Worm (Caenorhabditis elegans) whole organism, young adult: Measurements from ENCODE around the gene M163.21.

ENCODE experiments used
- B0035.1 ChIP-seq: sonication (generic microtip); optimal IDR thresholded peaks from 2 replicates; lab custom pipeline; 2016; ENCODE audit warnings: missing genetic modification characterization, mild to moderate bottlenecking, missing compliant biosample characterization, missing genotype, missing genetic modification reagents
- F39B2.1 ChIP-seq: fragments of 200-800 bp; sonication (Bioruptor generic); IDR thresholded peaks from 2 replicates; pipeline ENCODE4 v1.3.6; 2022; ENCODE audit warnings: missing genetic modification reagents, missing genetic modification characterization, missing compliant biosample characterization
- ama-1 ChIP-seq, 3 experiments: fragments of 150-350 bp in 1 of 3; sonication (generic microtip) in 2 of 3; optimal IDR thresholded peaks; 2 replicates each; lab custom pipeline; 2014 to 2018; ENCODE audit warnings: missing biosample characterization in 2 of 3, missing genetic modification characterization in 2 of 3, missing genetic modification reagents in 2 of 3
- attf-5 ChIP-seq: fragments of 200-800 bp; sonication (Bioruptor generic); optimal IDR thresholded peaks from 2 replicates; lab custom pipeline; 2018; ENCODE audit warnings: mild to moderate bottlenecking, missing genetic modification characterization, missing compliant biosample characterization
- bed-2 ChIP-seq: fragments of 200-800 bp; sonication (Bioruptor generic); IDR thresholded peaks from 2 replicates; pipeline ENCODE4 v1.3.6; 2022; ENCODE audit warnings: missing genetic modification reagents, missing genetic modification characterization, missing compliant biosample characterization
- hsf-1 ChIP-seq: fragments of 200-800 bp; sonication (Bioruptor generic); IDR thresholded peaks from 2 replicates; pipeline ENCODE4 v1.3.6; 2022; ENCODE audit warnings: missing genetic modification reagents, missing genetic modification characterization, missing compliant biosample characterization
- snpc-1.1 ChIP-seq: sonication (generic microtip); optimal IDR thresholded peaks from 2 replicates; lab custom pipeline; 2017; ENCODE audit warnings: missing genetic modification characterization, mild to moderate bottlenecking, missing compliant biosample characterization, antibody characterized with exemption, moderate library complexity, missing genotype, missing genetic modification reagents; ENCODE audit not compliant: insufficient read depth
- snpc-3.4 ChIP-seq: sonication (generic microtip); optimal IDR thresholded peaks from 2 replicates; lab custom pipeline; 2017; ENCODE audit warnings: missing genetic modification characterization, mild to moderate bottlenecking, missing compliant biosample characterization, antibody characterized with exemption, moderate library complexity, missing genotype, missing genetic modification reagents
- tlf-1 ChIP-seq: fragments of 200-800 bp; sonication (Bioruptor generic); optimal IDR thresholded peaks from 2 replicates; lab custom pipeline; 2018; ENCODE audit warnings: mild to moderate bottlenecking, missing genetic modification characterization, missing compliant biosample characterization
- unc-62 ChIP-seq: fragments of 150-350 bp; optimal IDR thresholded peaks from 2 replicates; lab custom pipeline; 2014; ENCODE audit warnings: missing biosample characterization, missing genetic modification reagents, missing genetic modification characterization
- ztf-3 ChIP-seq: fragments of 200-800 bp; sonication (Bioruptor generic); optimal IDR thresholded peaks from 2 replicates; lab custom pipeline; 2018; ENCODE audit warnings: mild to moderate bottlenecking, missing genetic modification characterization, missing compliant biosample characterization

- TF ChIP-seq F39B2.1 (GFP tag; lab: Robert Waterston, UW) (no peak), B0035.1 (no peak), hsf-1 (no peak), attf-5 (no peak), ztf-3 (GFP tag; lab: Kevin White, UChicago) (no peak), tlf-1 (no peak), snpc-3.4 (tag; lab: Kevin White, UChicago) (no peak), unc-62 (GFP tag; lab: Kevin White, UChicago) (no peak), snpc-1.1 (tag; lab: Kevin White, UChicago) (no peak), bed-2 (GFP tag; lab: Robert Waterston, UW) (no peak), ama-1 (optimal IDR thresholded peaks at IDR 0.05; lab: Kevin White, UChicago) (no peak), ama-1 (GFP tag; optimal IDR thresholded peaks at IDR 0.05; lab: Kevin White, UChicago) (no peak)
Measured at ce11 chrX:14505578-14506353, 39.1 kb downstream of the M163.21 start.
